Worm (Caenorhabditis elegans) whole organism, L4/young adult: ENCODE results near the gene Y50D7A.10.

Experiments
- W03F9.2 ChIP-seq: fragments of 150-350 bp; optimal IDR thresholded peaks from 2 replicates; lab custom pipeline; 2014; ENCODE audit warnings: missing biosample characterization, missing genetic modification characterization
- dao-5 ChIP-seq: sonication (generic microtip); optimal IDR thresholded peaks from 2 replicates; lab custom pipeline; 2016; ENCODE audit warnings: missing genotype, missing genetic modification characterization, moderate library complexity, missing compliant biosample characterization
- him-1 ChIP-seq: sonication (generic microtip); optimal IDR thresholded peaks from 2 replicates; lab custom pipeline; 2016; ENCODE audit warnings: missing genotype, missing genetic modification reagents, missing genetic modification characterization, missing compliant biosample characterization

Y50D7A.10 gene

ce11 chrIII:315160-315559, at the start of gene Y50D7A.10:
Gene Y50D7A.10 (plus strand): TSS chrIII:315460.
- TF ChIP-seq W03F9.2 (no peak), dao-5 (tag; lab: Kevin White, UChicago) (no peak), him-1 (tag; lab: Kevin White, UChicago) (no peak)

ce11 chrIII:282506-282905, 32.8 kb upstream of the Y50D7A.10 start:
- TF ChIP-seq him-1 (tag; lab: Kevin White, UChicago) (no peak), dao-5 (tag; lab: Kevin White, UChicago) (no peak), W03F9.2 (no peak)

- TF ChIP-seq dao-5 (tag; lab: Kevin White, UChicago) (no peak), W03F9.2 (no peak), him-1 (tag; lab: Kevin White, UChicago) (no peak)
Observed at ce11 chrIII:283817-284216, 31.4 kb upstream of the Y50D7A.10 start, which contains the start of gene taco-1. Gene taco-1 (plus strand): TSS chrIII:284117.

ce11 chrIII:292340-292739, 22.9 kb upstream of the Y50D7A.10 start, which contains the start of gene Y50D7A.1:
Gene Y50D7A.1 (plus strand): TSS chrIII:292640.
- no peak for TF ChIP-seq W03F9.2

- no peak for TF ChIP-seq dao-5 (tag; lab: Kevin White, UChicago)
Observed at ce11 chrIII:294527-294926, 20.7 kb upstream of the Y50D7A.10 start, which contains the start of gene Y50D7A.13. Gene Y50D7A.13 (minus strand): TSS chrIII:294627.

ce11 chrIII:298456-298855, 16.8 kb upstream of the Y50D7A.10 start, which contains the start of gene ads-1:
Gene ads-1 (minus strand): TSS chrIII:298556.
- TF ChIP-seq dao-5 (tag; lab: Kevin White, UChicago) = no peak
- TF ChIP-seq W03F9.2 = no peak
- TF ChIP-seq him-1 (tag; lab: Kevin White, UChicago) = no peak

ce11 chrIII:299220-299619, 16.0 kb upstream of the Y50D7A.10 start:
- TF ChIP-seq him-1 (tag; lab: Kevin White, UChicago) = no peak
- no peak for TF ChIP-seq W03F9.2
- no peak for TF ChIP-seq dao-5 (tag; lab: Kevin White, UChicago)

ce11 chrIII:304564-304963, 10.7 kb upstream of the Y50D7A.10 start:
- TF ChIP-seq W03F9.2 = no peak
- no peak for TF ChIP-seq him-1 (tag; lab: Kevin White, UChicago)
- TF ChIP-seq dao-5 (tag; lab: Kevin White, UChicago) = no peak

ce11 chrIII:311174-311573, 4.1 kb upstream of the Y50D7A.10 start:
- no peak for TF ChIP-seq him-1 (tag; lab: Kevin White, UChicago)
- TF ChIP-seq dao-5 (tag; lab: Kevin White, UChicago) = no peak
- TF ChIP-seq W03F9.2 = no peak

- TF ChIP-seq dao-5 (tag; lab: Kevin White, UChicago) (no peak), W03F9.2 (no peak), him-1 (tag; lab: Kevin White, UChicago) (no peak)
Observed at ce11 chrIII:312873-313272, 2.4 kb upstream of the Y50D7A.10 start.

- TF ChIP-seq W03F9.2 (no peak), dao-5 (tag; lab: Kevin White, UChicago) (no peak), him-1 (tag; lab: Kevin White, UChicago) (no peak)
Observed at ce11 chrIII:343141-343345, 27.8 kb downstream of the Y50D7A.10 start, which contains the start of gene Y50D7A.8. Gene Y50D7A.8 (minus strand): TSS chrIII:343241.

ce11 chrIII:343346-344220, 28.3 kb downstream of the Y50D7A.10 start:
- TF ChIP-seq dao-5 (tag; lab: Kevin White, UChicago) (no peak), him-1 (tag; lab: Kevin White, UChicago) (peak; percentile 33), W03F9.2 (no peak)

- TF ChIP-seq dao-5 (tag; lab: Kevin White, UChicago) = no peak
Observed at ce11 chrIII:344322-344721, 29.1 kb downstream of the Y50D7A.10 start.

ce11 chrIII:345503-345902, 30.2 kb downstream of the Y50D7A.10 start:
- TF ChIP-seq W03F9.2 (no peak), him-1 (tag; lab: Kevin White, UChicago) (no peak), dao-5 (tag; lab: Kevin White, UChicago) (no peak)

ce11 chrIII:346942-347341, 31.7 kb downstream of the Y50D7A.10 start:
- TF ChIP-seq dao-5 (tag; lab: Kevin White, UChicago) (no peak), W03F9.2 (no peak), him-1 (tag; lab: Kevin White, UChicago) (no peak)
